Fruit fly (Drosophila melanogaster) whole organism, adult: ENCODE data around the gene wrd.

Source experiments
- CG11617 ChIP-seq: fragments of 200-800 bp; sonication (Bioruptor generic); optimal IDR thresholded peaks from 2 replicates; lab custom pipeline; 2017; ENCODE audit warnings: mild to moderate bottlenecking, missing biosample characterization, missing genetic modification reagents, missing genetic modification characterization
- CG33017 ChIP-seq: fragments of 200-800 bp; sonication (Bioruptor generic); optimal IDR thresholded peaks from 2 replicates; lab custom pipeline; 2018; ENCODE audit warnings: missing biosample characterization, mild to moderate bottlenecking, missing genetic modification characterization, moderate library complexity
- Mnt ChIP-seq: fragments of 200-800 bp; sonication (Bioruptor generic); optimal IDR thresholded peaks from 2 replicates; lab custom pipeline; 2016; ENCODE audit warnings: missing biosample characterization, mild to moderate bottlenecking, missing genetic modification characterization
- kay ChIP-seq: fragments of 200-800 bp; sonication (Bioruptor generic); peaks from one replicate; lab custom pipeline; 2016; ENCODE audit warnings: missing biosample characterization, missing genetic modification characterization, borderline replicate concordance
- ovo ChIP-seq: fragments of 200-800 bp; sonication (Bioruptor generic); optimal IDR thresholded peaks from 2 replicates; lab custom pipeline; 2016; ENCODE audit warnings: missing biosample characterization, missing genetic modification characterization

dm6 chr3R:18160165-18160814 lies 7.3 kb upstream of the wrd start:
- no peak for TF ChIP-seq CG33017 (tag; lab: Kevin White, UChicago)
- no peak for TF ChIP-seq kay
- TF ChIP-seq CG11617 (GFP tag; lab: Kevin White, UChicago), result no peak
- TF ChIP-seq Mnt (GFP tag; lab: Kevin White, UChicago), result no peak
- no peak for TF ChIP-seq ovo
